Worm (Caenorhabditis elegans): ENCODE measurements around the gene gcsh-1.
A peak's percentile ranks its signal among the peaks of the same experiment; 100 is the strongest.

Gene gcsh-1

ce11 chrX:14487333-14487732 lies 27.5 kb downstream of the gcsh-1 start:
- TF ChIP-seq daf-8 (GFP tag; IDR thresholded peaks at IDR 0.05) (no peak), aha-1 (tag) (peak; percentile 7)

DNA sequence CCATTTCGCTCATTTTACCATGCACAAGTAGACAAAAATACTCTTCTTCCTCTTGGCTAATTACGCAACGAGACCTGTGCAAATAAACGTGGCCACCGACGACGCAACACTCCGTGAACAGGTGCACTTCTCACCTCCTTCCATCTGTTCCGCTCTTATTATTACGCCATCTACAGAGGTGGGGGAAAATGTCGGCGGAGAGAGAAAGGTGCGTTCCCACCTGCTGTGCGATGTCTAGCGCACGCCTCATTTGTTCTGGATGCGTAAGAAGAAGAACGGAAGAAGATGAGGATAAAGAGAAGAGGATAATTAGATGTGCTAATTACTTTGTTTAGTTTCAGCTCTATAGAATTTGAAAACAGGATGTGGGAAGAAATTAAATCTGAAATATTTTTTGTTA lies 28.4 kb downstream of the gcsh-1 start:
- TF ChIP-seq unc-62 (GFP tag; optimal IDR thresholded peaks at IDR 0.05 in 1 of 2) (peak in 1 of 2 experiments; percentile 7), unc-62 (tag; optimal IDR thresholded peaks at IDR 0.05) (no peak), dmd-6 (GFP tag; IDR thresholded peaks at IDR 0.05) (no peak)

DNA sequence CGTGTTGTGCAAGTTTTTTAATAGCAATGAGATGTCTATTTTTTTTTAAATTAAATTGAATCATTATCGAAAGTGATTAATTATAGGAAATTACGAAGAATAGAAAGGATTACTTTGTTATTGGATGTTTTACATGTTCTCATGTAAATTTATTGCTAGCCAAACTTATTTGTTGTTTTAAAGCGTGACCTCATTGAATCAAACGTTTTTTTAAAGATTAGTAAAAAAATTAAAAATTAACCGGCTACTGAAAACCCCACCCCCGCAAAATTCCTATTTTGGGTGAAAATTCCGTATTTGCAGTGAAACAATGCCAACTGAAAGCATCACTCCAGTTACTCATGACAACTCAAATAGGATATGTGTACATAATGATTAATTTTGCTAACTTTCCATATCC lies 30.0 kb downstream of the gcsh-1 start, which contains the start of gene M163.8:
Gene M163.8 (plus strand): TSS at position 301 of the 400 bp plus-strand sequence.
- no peak for TF ChIP-seq lin-39 (tag; optimal IDR thresholded peaks at IDR 0.05)
- no peak for TF ChIP-seq snpc-1.2 (GFP tag; IDR thresholded peaks at IDR 0.05)
- no peak for TF ChIP-seq ztf-7 (tag; optimal IDR thresholded peaks at IDR 0.05)
- no peak for TF ChIP-seq mdt-29 (GFP tag; IDR thresholded peaks at IDR 0.05)
- no peak for TF ChIP-seq F10B5.3 (tag; optimal IDR thresholded peaks at IDR 0.05)
- TF ChIP-seq spr-3 (GFP tag; optimal IDR thresholded peaks at IDR 0.05) = no peak
- no peak for TF ChIP-seq ceh-28 (tag; optimal IDR thresholded peaks at IDR 0.05)
- no peak for TF ChIP-seq zag-1 (tag; optimal IDR thresholded peaks at IDR 0.05)
- no peak for TF ChIP-seq gei-8 (GFP tag; optimal IDR thresholded peaks at IDR 0.05)
- TF ChIP-seq nhr-41 (GFP tag; IDR thresholded peaks at IDR 0.05) = no peak
- no peak for TF ChIP-seq T26A8.4 (GFP tag; IDR thresholded peaks at IDR 0.05)
- TF ChIP-seq pqm-1 (tag; optimal IDR thresholded peaks at IDR 0.05) = no peak
- no peak for TF ChIP-seq lin-1 (GFP tag; IDR thresholded peaks at IDR 0.05)
- TF ChIP-seq lsy-2 (tag; optimal IDR thresholded peaks at IDR 0.05) = no peak
- TF ChIP-seq T20F7.1 (GFP tag; optimal IDR thresholded peaks at IDR 0.05) = no peak
- no peak for TF ChIP-seq tra-1 (GFP tag; IDR thresholded peaks at IDR 0.05)
- TF ChIP-seq mes-2 (tag; optimal IDR thresholded peaks at IDR 0.05; ENCODE audit: poor library complexity, severe bottlenecking) = no peak
- TF ChIP-seq ceh-20 (GFP tag; IDR thresholded peaks at IDR 0.05) = no peak
- no peak for TF ChIP-seq mxl-2 (GFP tag; conservative IDR thresholded peaks at IDR 0.05)

- TF ChIP-seq nhr-25 (tag; optimal IDR thresholded peaks at IDR 0.05; ENCODE audit: borderline replicate concordance, insufficient read depth) (no peak), snpc-4 (tag; optimal IDR thresholded peaks at IDR 0.05) (no peak), hlh-11 (tag; optimal IDR thresholded peaks at IDR 0.05) (peak; percentile 4), D1046.2 (GFP tag; IDR thresholded peaks at IDR 0.05) (0 out of 2 replicates have a peak, but pooled peaks have one; percentile 52), set-16 (GFP tag; IDR thresholded peaks at IDR 0.05) (peak; percentile 76), ceh-62 (tag; optimal IDR thresholded peaks at IDR 0.05) (no peak)
Measured at ce11 chrX:14481637-14482036, 33.2 kb downstream of the gcsh-1 start.

- peak; percentile 52; the same call in 1 of the 2 replicates for TF ChIP-seq arid-1 (GFP tag; conservative IDR thresholded peaks at IDR 0.05)
- no peak for TF ChIP-seq lin-15B (tag; optimal IDR thresholded peaks at IDR 0.05)
- peak; percentile 79 for TF ChIP-seq nhr-102 (tag; optimal IDR thresholded peaks at IDR 0.05)
- TF ChIP-seq nhr-25 (tag; optimal IDR thresholded peaks at IDR 0.05; ENCODE audit: borderline replicate concordance, insufficient read depth) = peak; percentile 50
- TF ChIP-seq dmd-6 (GFP tag; IDR thresholded peaks at IDR 0.05) = peak; percentile 80
- no peak for TF ChIP-seq ama-1 (optimal IDR thresholded peaks at IDR 0.05)
- TF ChIP-seq daf-16 (GFP tag; optimal IDR thresholded peaks at IDR 0.05) = peak in 1 of 2 experiments; percentile 22
- peak; percentile 59 for TF ChIP-seq daf-16 (tag; optimal IDR thresholded peaks at IDR 0.05)
- TF ChIP-seq zfp-3 (GFP tag; conservative IDR thresholded peaks at IDR 0.05) = no peak
- peak in 1 of 2 experiments; percentile 45 for TF ChIP-seq mdl-1 (tag; optimal IDR thresholded peaks at IDR 0.05)
- peak; percentile 43 for TF ChIP-seq nhr-11 (tag; optimal IDR thresholded peaks at IDR 0.05)
- TF ChIP-seq fos-1 (tag; optimal IDR thresholded peaks at IDR 0.05) = no peak
- no peak for TF ChIP-seq lin-38 (GFP tag; IDR thresholded peaks at IDR 0.05)
- no peak for TF ChIP-seq nhr-76 (tag; optimal IDR thresholded peaks at IDR 0.05)
- 0 out of 2 replicates have a peak, but pooled peaks have one; percentile 31 for TF ChIP-seq dmd-8 (GFP tag; IDR thresholded peaks at IDR 0.05)
- no peak for TF ChIP-seq ceh-28 (tag; optimal IDR thresholded peaks at IDR 0.05)
- TF ChIP-seq madf-9 (GFP tag; conservative IDR thresholded peaks at IDR 0.05) = no peak
- TF ChIP-seq zip-2 (tag; optimal IDR thresholded peaks at IDR 0.05) = no peak
- TF ChIP-seq nhr-41 (GFP tag; IDR thresholded peaks at IDR 0.05) = no peak
- TF ChIP-seq ceh-44 (GFP tag; IDR thresholded peaks at IDR 0.05) = no peak
- TF ChIP-seq saeg-2 (GFP tag; IDR thresholded peaks at IDR 0.05) = 0 out of 2 replicates have a peak, but pooled peaks have one; percentile 46
Measured at ce11 chrX:14480248-14480647, 34.6 kb downstream of the gcsh-1 start, which contains the start of gene gfi-3. gfi-3 (plus strand) TSS chrX:14480572.

Data from whole organism, L4 larva.